Fruit fly (Drosophila melanogaster) whole organism, embryonic: ENCODE measurements around the gene Ctl1.

Source experiments
- Abd-B ChIP-seq: fragments of 200-800 bp; sonication (Bioruptor generic); optimal IDR thresholded peaks from 2 replicates; lab custom pipeline; 2018; ENCODE audit warnings: missing biosample characterization, mild to moderate bottlenecking, missing genetic modification characterization, moderate library complexity
- Asciz ChIP-seq: fragments of 200-800 bp; sonication (Bioruptor generic); optimal IDR thresholded peaks from 2 replicates; lab custom pipeline; 2017; ENCODE audit warnings: missing biosample characterization, mild to moderate bottlenecking, missing genetic modification characterization, missing genetic modification reagents
- Atf3 ChIP-seq: fragments of 200-800 bp; sonication (Bioruptor generic); optimal IDR thresholded peaks from 3 replicates; lab custom pipeline; 2016; ENCODE audit warnings: missing biosample characterization, missing genetic modification characterization
- Atf6 ChIP-seq: fragments of 200-800 bp; sonication (Bioruptor generic); IDR thresholded peaks from 2 replicates; pipeline ENCODE4 v1.3.6; 2022; ENCODE audit warnings: missing biosample characterization, missing genetic modification characterization
- Bteb2 ChIP-seq: fragments of 200-800 bp; sonication (Bioruptor generic); optimal IDR thresholded peaks from 2 replicates; lab custom pipeline; 2016; ENCODE audit warnings: missing biosample characterization, missing genetic modification characterization
- C15 ChIP-seq: fragments of 200-800 bp; sonication (Bioruptor generic); IDR thresholded peaks from 3 replicates; pipeline ENCODE4 v1.3.6; 2022; ENCODE audit warnings: missing biosample characterization, missing genetic modification characterization
- CG10431 ChIP-seq: fragments of 200-800 bp; sonication (Bioruptor generic); optimal IDR thresholded peaks from 3 replicates; lab custom pipeline; 2018; ENCODE audit warnings: missing biosample characterization, mild to moderate bottlenecking, missing genetic modification characterization
- CG10565 ChIP-seq: fragments of 200-800 bp; sonication (Bioruptor generic); optimal IDR thresholded peaks from 3 replicates; lab custom pipeline; 2016; ENCODE audit warnings: missing biosample characterization, mild to moderate bottlenecking, missing genetic modification characterization
- CG12104 ChIP-seq: fragments of 200-800 bp; sonication (Bioruptor generic); optimal IDR thresholded peaks from 3 replicates; lab custom pipeline; 2016; ENCODE audit warnings: missing biosample characterization, missing genetic modification characterization
- CG12942 ChIP-seq: fragments of 200-800 bp; sonication (Bioruptor generic); optimal IDR thresholded peaks from 3 replicates; lab custom pipeline; 2016; ENCODE audit warnings: missing biosample characterization, missing genetic modification characterization
- CG13624 ChIP-seq: fragments of 200-800 bp; sonication (Bioruptor generic); optimal IDR thresholded peaks from 2 replicates; lab custom pipeline; 2016; ENCODE audit warnings: missing biosample characterization, missing genetic modification characterization
- CG13775 ChIP-seq: fragments of 200-800 bp; sonication (Bioruptor generic); optimal IDR thresholded peaks from 3 replicates; lab custom pipeline; 2017; ENCODE audit warnings: missing biosample characterization, mild to moderate bottlenecking, missing genetic modification characterization
- CG14050 ChIP-seq: fragments of 200-800 bp; sonication (Bioruptor generic); IDR thresholded peaks from 3 replicates; pipeline ENCODE4 v1.3.6; 2022; ENCODE audit warnings: missing biosample characterization, missing genetic modification characterization
- CG1603 ChIP-seq: fragments of 200-800 bp; sonication (Bioruptor generic); optimal IDR thresholded peaks from 2 replicates; lab custom pipeline; 2019; ENCODE audit warnings: missing biosample characterization, mild to moderate bottlenecking, missing genetic modification characterization, moderate library complexity
- CG16779 ChIP-seq: fragments of 200-800 bp; sonication (Bioruptor generic); IDR thresholded peaks from 2 replicates; pipeline ENCODE4 v1.3.6; 2022; ENCODE audit warnings: missing biosample characterization, missing genetic modification characterization
- CG17912 ChIP-seq: fragments of 200-800 bp; sonication (Bioruptor generic); optimal IDR thresholded peaks from 2 replicates; lab custom pipeline; 2018; ENCODE audit warnings: missing biosample characterization, mild to moderate bottlenecking, missing genetic modification characterization
- CG33213 ChIP-seq: fragments of 200-800 bp; sonication (Bioruptor generic); optimal IDR thresholded peaks from 3 replicates; lab custom pipeline; 2016; ENCODE audit warnings: missing biosample characterization, missing genetic modification characterization
- CG5245 ChIP-seq: fragments of 200-800 bp; sonication (Bioruptor generic); optimal IDR thresholded peaks from 3 replicates; lab custom pipeline; 2016; ENCODE audit warnings: missing biosample characterization, missing genetic modification characterization
- CG6175 ChIP-seq: fragments of 200-800 bp; sonication (Bioruptor generic); IDR thresholded peaks from 3 replicates; pipeline ENCODE4 v1.3.6; 2022; ENCODE audit warnings: missing biosample characterization, missing genetic modification characterization
- CG7839 ChIP-seq: fragments of 200-800 bp; sonication (Bioruptor generic); optimal IDR thresholded peaks from 3 replicates; lab custom pipeline; 2018; ENCODE audit warnings: missing biosample characterization, mild to moderate bottlenecking, missing genetic modification characterization, moderate library complexity
- CG8478 ChIP-seq: fragments of >200 bp; optimal IDR thresholded peaks from 2 replicates; lab custom pipeline; 2018
- CG9437 ChIP-seq: fragments of 200-800 bp; sonication (Bioruptor generic); optimal IDR thresholded peaks from 2 replicates; lab custom pipeline; 2018; ENCODE audit warnings: missing biosample characterization, mild to moderate bottlenecking, missing genetic modification characterization
- Dad ChIP-seq: fragments of 200-800 bp; sonication (Bioruptor generic); optimal IDR thresholded peaks from 3 replicates; lab custom pipeline; 2016; ENCODE audit warnings: missing biosample characterization, missing genetic modification characterization
- Dbx ChIP-seq: fragments of 200-800 bp; sonication (Bioruptor generic); IDR thresholded peaks from 3 replicates; pipeline ENCODE4 v1.3.6; 2022; ENCODE audit warnings: missing biosample characterization, missing genetic modification characterization
- Dfd ChIP-seq, 2 experiments: fragments of >200 bp; optimal IDR thresholded peaks; 2 replicates each; lab custom pipeline; 2017; ENCODE audit warnings: missing biosample characterization in 2 of 2, missing genetic modification characterization in 2 of 2
- Drgx ChIP-seq: fragments of 200-800 bp; sonication (Bioruptor generic); IDR thresholded peaks from 2 replicates; pipeline ENCODE4 v1.3.6; 2022; ENCODE audit warnings: missing biosample characterization, missing genetic modification characterization
- GATAe ChIP-seq: fragments of 200-800 bp; sonication (Bioruptor generic); conservative IDR thresholded peaks from 2 replicates; pipeline ENCODE4 v1.3.6; 2022; ENCODE audit warnings: missing biosample characterization, missing genetic modification characterization
- HmgZ ChIP-seq: fragments of 200-800 bp; sonication (Bioruptor generic); optimal IDR thresholded peaks from 2 replicates; lab custom pipeline; 2018; ENCODE audit warnings: missing biosample characterization, mild to moderate bottlenecking, missing genetic modification characterization
- Jarid2 ChIP-seq: fragments of 200-800 bp; sonication (Bioruptor generic); optimal IDR thresholded peaks from 3 replicates; lab custom pipeline; 2017; ENCODE audit warnings: mild to moderate bottlenecking, missing biosample characterization, missing genetic modification reagents, missing genetic modification characterization
- Lhr ChIP-seq: fragments of 200-800 bp; sonication (Bioruptor generic); optimal IDR thresholded peaks from 3 replicates; lab custom pipeline; 2017; ENCODE audit warnings: mild to moderate bottlenecking, missing biosample characterization, missing genetic modification reagents, missing genetic modification characterization
- MBD-R2 ChIP-seq: fragments of 200-800 bp; sonication (Bioruptor generic); IDR thresholded peaks from 2 replicates; pipeline ENCODE4 v1.3.6; 2022; ENCODE audit warnings: missing biosample characterization, missing genetic modification characterization
- Med ChIP-seq: fragments of 200-800 bp; sonication (Bioruptor generic); peaks from one replicate; lab custom pipeline; 2016; ENCODE audit warnings: missing biosample characterization, missing genetic modification characterization, mild to moderate bottlenecking, inconsistent platforms, moderate library complexity
- Myb ChIP-seq: fragments of 200-800 bp; sonication (Bioruptor generic); optimal IDR thresholded peaks from 2 replicates; lab custom pipeline; 2016; ENCODE audit warnings: missing biosample characterization, missing genetic modification characterization
- Poxn ChIP-seq: fragments of 200-800 bp; sonication (Bioruptor generic); IDR thresholded peaks from 2 replicates; pipeline ENCODE4 v1.3.6; 2022; ENCODE audit warnings: missing biosample characterization, missing genetic modification characterization
- Ravus ChIP-seq: fragments of 200-800 bp; sonication (Bioruptor generic); IDR thresholded peaks from 2 replicates; pipeline ENCODE4 v1.3.6; 2022; ENCODE audit warnings: missing biosample characterization, missing genetic modification characterization
- Rfx ChIP-seq: fragments of 200-800 bp; sonication (Bioruptor generic); IDR thresholded peaks from 2 replicates; pipeline ENCODE4 v1.3.6; 2022; ENCODE audit warnings: missing biosample characterization, missing genetic modification characterization
- Scr ChIP-seq: fragments of 200-800 bp; sonication (Bioruptor generic); IDR thresholded peaks from 2 replicates; pipeline ENCODE4 v1.3.6; 2022; ENCODE audit warnings: missing biosample characterization, missing genetic modification characterization; ENCODE audit not compliant: partially characterized antibody
- Sox102F ChIP-seq: fragments of 200-800 bp; sonication (Bioruptor generic); optimal IDR thresholded peaks from 2 replicates; lab custom pipeline; 2018; ENCODE audit warnings: missing biosample characterization, mild to moderate bottlenecking, missing genetic modification characterization, moderate library complexity
- bbx ChIP-seq: fragments of 200-800 bp; sonication (Bioruptor generic); IDR thresholded peaks from 2 replicates; pipeline ENCODE4 v1.3.6; 2022; ENCODE audit warnings: missing biosample characterization, missing genetic modification characterization; ENCODE audit not compliant: partially characterized antibody
- bowl ChIP-seq: fragments of 200-800 bp; sonication (Bioruptor generic); IDR thresholded peaks from 2 replicates; pipeline ENCODE4 v1.3.6; 2022; ENCODE audit warnings: missing biosample characterization, missing genetic modification characterization
- chinmo ChIP-seq: fragments of 200-800 bp; sonication (Bioruptor generic); IDR thresholded peaks from 4 replicates; pipeline ENCODE4 v1.3.6; 2022; ENCODE audit warnings: missing biosample characterization, missing genetic modification characterization; ENCODE audit not compliant: partially characterized antibody
- croc ChIP-seq: fragments of 200-800 bp; sonication (Bioruptor generic); conservative IDR thresholded peaks from 3 replicates; pipeline ENCODE4 v1.3.6; 2022; ENCODE audit warnings: missing biosample characterization, missing genetic modification characterization
- dysf ChIP-seq: fragments of 200-800 bp; sonication (Bioruptor generic); IDR thresholded peaks from 3 replicates; pipeline ENCODE4 v1.3.6; 2022; ENCODE audit warnings: missing biosample characterization, missing genetic modification characterization
- ftz-f1 ChIP-seq: fragments of 200-800 bp; sonication (Bioruptor generic); optimal IDR thresholded peaks from 2 replicates; lab custom pipeline; 2016; ENCODE audit warnings: missing biosample characterization, missing genetic modification characterization
- her ChIP-seq: fragments of 200-800 bp; sonication (Bioruptor generic); optimal IDR thresholded peaks from 2 replicates; lab custom pipeline; 2016; ENCODE audit warnings: missing biosample characterization, missing genetic modification characterization
- kay ChIP-seq: fragments of 200-800 bp; sonication (Bioruptor generic); optimal IDR thresholded peaks from 2 replicates; lab custom pipeline; 2016; ENCODE audit warnings: missing biosample characterization, missing genetic modification characterization
- knrl ChIP-seq: fragments of 200-800 bp; sonication (Bioruptor generic); IDR thresholded peaks from 3 replicates; pipeline ENCODE4 v1.3.6; 2022; ENCODE audit warnings: missing biosample characterization, missing genetic modification characterization; ENCODE audit not compliant: partially characterized antibody
- maf-S ChIP-seq: fragments of 200-800 bp; sonication (Bioruptor generic); optimal IDR thresholded peaks from 2 replicates; lab custom pipeline; 2016; ENCODE audit warnings: missing biosample characterization, missing genetic modification characterization
- peb ChIP-seq: fragments of 200-800 bp; sonication (Bioruptor generic); IDR thresholded peaks from 2 replicates; pipeline ENCODE4 v1.3.6; 2022; ENCODE audit warnings: missing biosample characterization, missing genetic modification characterization
- repo ChIP-seq: fragments of 200-800 bp; sonication (Bioruptor generic); optimal IDR thresholded peaks from 2 replicates; lab custom pipeline; 2016; ENCODE audit warnings: missing biosample characterization, missing genetic modification characterization
- seq ChIP-seq: fragments of 200-800 bp; sonication (Bioruptor generic); IDR thresholded peaks from 2 replicates; pipeline ENCODE4 v1.3.6; 2022; ENCODE audit warnings: missing biosample characterization, missing genetic modification characterization
- tna ChIP-seq: fragments of 200-800 bp; sonication (Bioruptor generic); IDR thresholded peaks from 2 replicates; pipeline ENCODE4 v1.3.6; 2022; ENCODE audit warnings: missing biosample characterization, missing genetic modification characterization; ENCODE audit not compliant: partially characterized antibody

Gene Ctl1

dm6 chr3L:4269920-4270319 lies 7.8 kb upstream of the Ctl1 start (continued):
- TF ChIP-seq CG1603 (tag; lab: Kevin White, UChicago) (peak; percentile 6), ftz-f1 (GFP tag; lab: Kevin White, UChicago) (no peak), CG13624 (GFP tag; lab: Kevin White, UChicago) (no peak), Scr (GFP tag; lab: Robert Waterston, UW) (no peak), Myb (GFP tag; lab: Kevin White, UChicago) (no peak), knrl (no peak), CG16779 (no peak), tna (GFP tag; lab: Robert Waterston, UW) (no peak), croc (GFP tag; lab: Robert Waterston, UW) (peak; percentile 60), CG5245 (peak; percentile 34), chinmo (GFP tag; lab: Robert Waterston, UW) (no peak), Abd-B (GFP tag; lab: Kevin White, UChicago) (peak; percentile 65), Jarid2 (GFP tag; lab: Kevin White, UChicago) (peak; percentile 6), dysf (peak; percentile 80), Dbx (GFP tag; lab: Robert Waterston, UW) (0 out of 3 replicates have a peak, but pooled peaks have one; percentile 25), GATAe (GFP tag; lab: Robert Waterston, UW) (no peak), Rfx (GFP tag; lab: Robert Waterston, UW) (peak; percentile 59; the same call in 1 of the 2 replicates), CG13775 (GFP tag; lab: Kevin White, UChicago) (peak; percentile 38), Bteb2 (GFP tag; lab: Kevin White, UChicago) (no peak), Dfd (GFP tag; optimal IDR thresholded peaks at IDR 0.05; lab: Kevin White, UChicago) (no peak), peb (GFP tag; lab: Robert Waterston, UW) (peak; percentile 7; the same call in 1 of the 2 replicates), seq (GFP tag; lab: Robert Waterston, UW) (peak; percentile 62; the same call in 1 of the 2 replicates), CG14050 (GFP tag; lab: Robert Waterston, UW) (no peak), Drgx (GFP tag; lab: Robert Waterston, UW) (peak; percentile 75), CG6175 (no peak), CG33213 (GFP tag; lab: Kevin White, UChicago) (no peak), bowl (no peak), bbx (no peak), her (GFP tag; lab: Kevin White, UChicago) (no peak), Atf3 (GFP tag; lab: Kevin White, UChicago) (no peak), Ravus (GFP tag; lab: Robert Waterston, UW) (no peak), Sox102F (no peak), Lhr (GFP tag; lab: Kevin White, UChicago) (peak; percentile 15), CG9437 (GFP tag; lab: Kevin White, UChicago) (peak; percentile 52), Atf6 (peak; percentile 51; the same call in 1 of the 2 replicates), CG10565 (GFP tag; lab: Kevin White, UChicago) (no peak), Dad (GFP tag; lab: Kevin White, UChicago) (no peak), maf-S (no peak), CG17912 (GFP tag; lab: Kevin White, UChicago) (no peak), Asciz (GFP tag; lab: Kevin White, UChicago) (peak; percentile 72), kay (no peak), repo (GFP tag; lab: Kevin White, UChicago) (no peak), MBD-R2 (GFP tag; lab: Robert Waterston, UW) (no peak), CG7839 (tag; lab: Kevin White, UChicago) (peak; percentile 84), Med (peak; percentile 37), CG12942 (GFP tag; lab: Kevin White, UChicago) (peak; percentile 16), CG10431 (peak; percentile 66), CG12104 (GFP tag; lab: Kevin White, UChicago) (peak; percentile 29), C15 (GFP tag; lab: Robert Waterston, UW) (peak; percentile 15; the same call in 1 of the 3 replicates), Poxn (no peak), CG8478 (lab: Kevin White, UChicago) (no peak), HmgZ (tag; lab: Kevin White, UChicago) (peak; percentile 44)
